Worm (Caenorhabditis elegans) whole organism, L4 larva: Measurements from ENCODE around the gene cat-4.

Experiments used
- D1046.2 ChIP-seq: fragments of 200-800 bp; sonication (Bioruptor generic); IDR thresholded peaks from 2 replicates; pipeline ENCODE4 v1.3.6; 2022; ENCODE audit warnings: missing genetic modification characterization, missing compliant biosample characterization
- R02D3.7 ChIP-seq: fragments of 150-350 bp; sonication (generic microtip); optimal IDR thresholded peaks from 3 replicates; lab custom pipeline; 2014; ENCODE audit warnings: missing biosample characterization, missing genetic modification characterization
- ceh-82 ChIP-seq: sonication (generic microtip); optimal IDR thresholded peaks from 2 replicates; lab custom pipeline; 2017; ENCODE audit warnings: missing biosample characterization, missing genetic modification characterization
- lin-39 ChIP-seq: fragments of 150-350 bp; optimal IDR thresholded peaks from 2 replicates; lab custom pipeline; 2014; ENCODE audit warnings: missing biosample characterization, missing genetic modification reagents, missing genetic modification characterization
- lir-3 ChIP-seq: sonication (generic microtip); optimal IDR thresholded peaks from 2 replicates; lab custom pipeline; 2016; ENCODE audit warnings: mild to moderate bottlenecking, missing genetic modification characterization, missing compliant biosample characterization
- pha-4 ChIP-seq, 2 experiments: fragments of 150-350 bp in 1 of 2; fragments of 200-800 bp in 1 of 2; sonication (Bioruptor generic) in 1 of 2; IDR thresholded peaks in 1 of 2; optimal IDR thresholded peaks in 1 of 2; 2 replicates each; pipeline versions ENCODE4 v1.3.6 to Lab custom; 2014 to 2022; ENCODE audit warnings: missing genetic modification characterization in 2 of 2, missing genetic modification reagents in 2 of 2, missing biosample characterization in 1 of 2, missing compliant biosample characterization in 1 of 2
- rbr-2 ChIP-seq: sonication (generic microtip); optimal IDR thresholded peaks from 2 replicates; lab custom pipeline; 2016; ENCODE audit warnings: missing genotype, missing genetic modification characterization, missing compliant biosample characterization
- unc-62 ChIP-seq, 3 experiments: fragments of 150-350 bp in 1 of 3; sonication (generic microtip); optimal IDR thresholded peaks in 2 of 3; peaks in 1 of 3; 1 replicate in 1 of 3; 2 replicates in 2 of 3; lab custom pipeline; 2014 to 2017; ENCODE audit warnings: missing biosample characterization in 3 of 3, missing genetic modification characterization in 3 of 3, missing genetic modification reagents in 3 of 3, missing genotype in 1 of 3

DNA sequence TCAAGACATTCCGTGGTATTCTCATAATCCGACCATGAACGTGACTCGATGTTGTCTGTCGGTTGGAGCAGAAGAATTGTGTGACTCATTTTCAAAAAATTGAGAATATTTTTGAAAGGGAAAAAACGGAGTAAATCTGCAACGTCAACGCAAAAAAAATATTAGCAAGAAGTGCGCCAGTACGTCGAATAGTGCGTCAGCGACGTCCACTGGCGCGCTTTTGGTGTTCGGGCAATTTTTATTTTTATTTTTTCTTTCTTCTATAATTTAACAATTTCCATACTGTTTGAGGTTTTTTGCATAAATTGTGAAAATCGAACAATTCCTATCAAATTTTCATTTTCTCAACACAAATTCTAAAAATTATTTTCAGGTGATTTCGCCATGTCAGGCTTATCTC lies 14.3 kb downstream of the cat-4 start, which contains the start of the genes erh-1 and lpd-9:
- TF ChIP-seq ceh-82 (tag; lab: Kevin White, UChicago) (no peak), lin-39 (tag; lab: Kevin White, UChicago) (no peak), lir-3 (tag; lab: Kevin White, UChicago) (no peak), R02D3.7 (tag; lab: Kevin White, UChicago) (no peak), D1046.2 (GFP tag; lab: Robert Waterston, UW) (no peak), pha-4 (GFP tag; IDR thresholded peaks at IDR 0.05; lab: Robert Waterston, UW) (peak; percentile 62; the same call in 1 of the 2 replicates), pha-4 (tag; optimal IDR thresholded peaks at IDR 0.05; lab: Kevin White, UChicago) (peak; percentile 82), unc-62 (GFP tag; optimal IDR thresholded peaks at IDR 0.05 in 1 of 2; lab: Kevin White, UChicago) (no peak), unc-62 (tag; optimal IDR thresholded peaks at IDR 0.05; lab: Kevin White, UChicago) (no peak), rbr-2 (tag; lab: Kevin White, UChicago) (peak; percentile 77)
